Fruit fly (Drosophila melanogaster): ENCODE measurements around the gene CG14082.

The CG14082 gene

DNA sequence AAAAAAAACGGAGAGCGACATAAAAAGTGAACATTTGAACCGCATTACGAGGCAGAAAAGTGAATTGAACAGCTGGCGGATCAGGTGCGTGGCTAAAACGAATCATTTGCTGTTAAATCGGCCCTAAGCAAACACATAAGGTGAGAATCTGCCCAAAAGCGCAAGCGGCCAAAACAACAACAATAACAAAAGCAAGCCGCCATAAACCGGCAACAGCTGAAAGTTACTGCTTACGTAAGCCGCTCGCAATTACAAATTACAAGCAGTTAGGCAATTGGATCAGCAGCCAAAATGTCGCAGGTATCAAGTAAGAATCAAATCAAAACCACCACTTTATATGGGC is 75.4 kb downstream of the CG14082 start:
- no peak for TF ChIP-seq noc (tag; optimal IDR thresholded peaks at IDR 0.05)

- no peak for TF ChIP-seq noc (tag; optimal IDR thresholded peaks at IDR 0.05)
Observed at dm6 chr3L:19062472-19063409, 76.0 kb downstream of the CG14082 start, which contains the start of the genes Ugt316A1 and Sfxn2. TSS of gene Ugt316A1 (minus strand) at chr3L:19062816. TSS of gene Sfxn2 (plus strand) at chr3L:19063165.

DNA sequence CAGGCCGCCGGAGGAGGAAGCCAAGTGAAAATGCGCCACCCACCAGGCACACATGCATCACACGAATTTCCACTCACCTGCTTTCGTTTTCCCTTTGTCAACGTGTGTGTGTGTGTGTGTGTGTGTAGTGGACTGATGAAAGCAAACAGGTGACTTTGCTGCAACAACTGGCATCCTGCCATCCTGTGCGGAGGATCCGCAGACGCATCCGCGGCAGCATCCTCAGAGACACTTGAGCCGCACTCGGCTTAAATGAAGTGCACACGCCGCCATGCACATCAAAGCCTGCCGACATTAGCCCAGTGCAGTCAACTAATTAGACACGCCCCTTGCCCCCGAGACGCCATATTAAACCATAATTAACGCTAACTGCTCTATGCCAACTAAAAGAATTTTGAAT is 80.0 kb downstream of the CG14082 start:
- no peak for TF ChIP-seq noc (tag; optimal IDR thresholded peaks at IDR 0.05)

- no peak for TF ChIP-seq noc (tag; optimal IDR thresholded peaks at IDR 0.05)
Observed at dm6 chr3L:19056857-19057324, 81.9 kb downstream of the CG14082 start.

Data from whole organism, larva.